Worm (Caenorhabditis elegans) whole organism, L4 larva: Measurements from ENCODE around the gene E_BE45912.2.

Experiments
- F37D6.2 ChIP-seq: sonication (generic microtip); optimal IDR thresholded peaks from 2 replicates; lab custom pipeline; 2016; ENCODE audit warnings: mild to moderate bottlenecking, missing genetic modification characterization, missing compliant biosample characterization
- F44E2.7 ChIP-seq: fragments of 200-800 bp; sonication (Bioruptor generic); IDR thresholded peaks from 2 replicates; pipeline ENCODE4 v2.1.2; 2022; ENCODE audit warnings: missing genetic modification characterization, missing compliant biosample characterization
- F49E8.2 ChIP-seq: sonication (generic microtip); optimal IDR thresholded peaks from 2 replicates; lab custom pipeline; 2016; ENCODE audit warnings: missing compliant biosample characterization, mild to moderate bottlenecking, missing genetic modification characterization, borderline replicate concordance
- Y105C5A.15 ChIP-seq: fragments of 200-800 bp; sonication (Bioruptor generic); IDR thresholded peaks from 2 replicates; pipeline ENCODE4 v1.3.6; 2022; ENCODE audit warnings: missing genetic modification characterization, missing compliant biosample characterization
- Y5F2A.4 ChIP-seq: fragments of 200-800 bp; sonication (Bioruptor generic); optimal IDR thresholded peaks from 2 replicates; lab custom pipeline; 2018; ENCODE audit warnings: mild to moderate bottlenecking, missing genetic modification characterization, missing compliant biosample characterization
- ZK337.2 ChIP-seq: fragments of 200-800 bp; sonication (Bioruptor generic); IDR thresholded peaks from 2 replicates; pipeline ENCODE4 v1.3.6; 2022; ENCODE audit warnings: missing genetic modification reagents, missing genetic modification characterization, missing compliant biosample characterization
- aha-1 ChIP-seq: fragments of 150-350 bp; peaks from one replicate; lab custom pipeline; 2014; ENCODE audit warnings: missing biosample characterization, missing genetic modification characterization
- ceh-82 ChIP-seq: sonication (generic microtip); optimal IDR thresholded peaks from 2 replicates; lab custom pipeline; 2017; ENCODE audit warnings: missing biosample characterization, missing genetic modification characterization
- daf-16 ChIP-seq, 3 experiments: sonication (generic microtip); optimal IDR thresholded peaks; 2 replicates each; lab custom pipeline; 2016 to 2017; ENCODE audit warnings: missing genetic modification characterization in 3 of 3, missing genetic modification reagents in 3 of 3, mild to moderate bottlenecking in 2 of 3, missing compliant biosample characterization in 2 of 3, missing biosample characterization in 1 of 3, moderate library complexity in 1 of 3
- dpl-1 ChIP-seq: fragments of 150-350 bp; optimal IDR thresholded peaks from 2 replicates; lab custom pipeline; 2014; ENCODE audit warnings: missing biosample characterization, missing genetic modification reagents, missing genetic modification characterization
- egl-27 ChIP-seq: sonication (generic microtip); optimal IDR thresholded peaks from 3 replicates; lab custom pipeline; 2017; ENCODE audit warnings: missing biosample characterization, missing genetic modification reagents, missing genetic modification characterization
- egl-43 ChIP-seq: fragments of 200-800 bp; sonication (Bioruptor generic); IDR thresholded peaks from 2 replicates; pipeline ENCODE4 v1.3.6; 2022; ENCODE audit warnings: missing genetic modification reagents, missing genetic modification characterization, missing compliant biosample characterization
- fos-1 ChIP-seq: fragments of 150-350 bp; optimal IDR thresholded peaks from 2 replicates; lab custom pipeline; 2014; ENCODE audit warnings: missing biosample characterization, missing genetic modification characterization
- gei-8 ChIP-seq: fragments of 200-800 bp; sonication (Bioruptor generic); optimal IDR thresholded peaks from 2 replicates; lab custom pipeline; 2018; ENCODE audit warnings: mild to moderate bottlenecking, missing genetic modification characterization, missing compliant biosample characterization
- jun-1 ChIP-seq: fragments of 150-350 bp; optimal IDR thresholded peaks from 2 replicates; lab custom pipeline; 2014; ENCODE audit warnings: missing biosample characterization, missing genetic modification reagents, missing genetic modification characterization
- lin-1 ChIP-seq: fragments of 200-800 bp; sonication (Bioruptor generic); IDR thresholded peaks from 2 replicates; pipeline ENCODE4 v1.3.6; 2022; ENCODE audit warnings: missing genetic modification reagents, missing genetic modification characterization, missing compliant biosample characterization
- lin-13 ChIP-seq: fragments of 150-350 bp; optimal IDR thresholded peaks from 2 replicates; lab custom pipeline; 2014; ENCODE audit warnings: missing biosample characterization, missing genetic modification reagents, missing genetic modification characterization
- lin-29 ChIP-seq: fragments of 200-800 bp; sonication (Bioruptor generic); IDR thresholded peaks from 2 replicates; pipeline ENCODE4 v1.3.6; 2022; ENCODE audit warnings: missing genetic modification reagents, missing genetic modification characterization, missing compliant biosample characterization
- lin-39 ChIP-seq: fragments of 150-350 bp; optimal IDR thresholded peaks from 2 replicates; lab custom pipeline; 2014; ENCODE audit warnings: missing biosample characterization, missing genetic modification reagents, missing genetic modification characterization
- madf-5 ChIP-seq, 2 experiments: fragments of 200-800 bp; sonication (Bioruptor generic); IDR thresholded peaks; 2 replicates each; pipeline ENCODE4 v1.3.6; 2022; ENCODE audit warnings: missing compliant biosample characterization in 2 of 2, missing genetic modification characterization in 2 of 2
- mep-1 ChIP-seq: fragments of 150-350 bp; sonication (generic microtip); optimal IDR thresholded peaks from 3 replicates; lab custom pipeline; 2014; ENCODE audit warnings: missing biosample characterization, missing genetic modification characterization
- nhr-102 ChIP-seq: sonication (generic microtip); optimal IDR thresholded peaks from 2 replicates; lab custom pipeline; 2016; ENCODE audit warnings: mild to moderate bottlenecking, missing genetic modification characterization, moderate library complexity, missing compliant biosample characterization
- nhr-11 ChIP-seq: fragments of 150-350 bp; optimal IDR thresholded peaks from 2 replicates; lab custom pipeline; 2014; ENCODE audit warnings: missing biosample characterization, missing genetic modification characterization
- nhr-111 ChIP-seq: fragments of 200-800 bp; sonication (Bioruptor generic); optimal IDR thresholded peaks from 2 replicates; lab custom pipeline; 2018; ENCODE audit warnings: mild to moderate bottlenecking, missing genetic modification characterization, missing compliant biosample characterization
- nhr-237 ChIP-seq: sonication (generic microtip); optimal IDR thresholded peaks from 2 replicates; lab custom pipeline; 2017; ENCODE audit warnings: missing biosample characterization, missing genetic modification characterization
- nhr-28 ChIP-seq: fragments of 150-350 bp; optimal IDR thresholded peaks from 2 replicates; lab custom pipeline; 2014; ENCODE audit warnings: missing biosample characterization, missing genetic modification characterization
- nhr-41 ChIP-seq: fragments of 200-800 bp; sonication (Bioruptor generic); IDR thresholded peaks from 2 replicates; pipeline ENCODE4 v1.3.6; 2022; ENCODE audit warnings: missing genetic modification reagents, missing genetic modification characterization, missing compliant biosample characterization
- nhr-48 ChIP-seq: sonication (generic microtip); optimal IDR thresholded peaks from 2 replicates; lab custom pipeline; 2016; ENCODE audit warnings: mild to moderate bottlenecking, missing genetic modification characterization, missing compliant biosample characterization
- nhr-76 ChIP-seq: fragments of 150-350 bp; optimal IDR thresholded peaks from 2 replicates; lab custom pipeline; 2014; ENCODE audit warnings: missing biosample characterization, missing genetic modification characterization
- pha-4 ChIP-seq, 2 experiments: fragments of 150-350 bp in 1 of 2; fragments of 200-800 bp in 1 of 2; sonication (Bioruptor generic) in 1 of 2; IDR thresholded peaks in 1 of 2; optimal IDR thresholded peaks in 1 of 2; 2 replicates each; pipeline versions ENCODE4 v1.3.6 to Lab custom; 2014 to 2022; ENCODE audit warnings: missing genetic modification characterization in 2 of 2, missing genetic modification reagents in 2 of 2, missing biosample characterization in 1 of 2, missing compliant biosample characterization in 1 of 2
- php-3 ChIP-seq: fragments of 200-800 bp; sonication (Bioruptor generic); IDR thresholded peaks from 2 replicates; pipeline ENCODE4 v1.3.6; 2022; ENCODE audit warnings: missing genetic modification reagents, missing genetic modification characterization, missing compliant biosample characterization
- pqm-1 ChIP-seq: sonication (generic microtip); optimal IDR thresholded peaks from 2 replicates; lab custom pipeline; 2017; ENCODE audit warnings: missing biosample characterization, missing genetic modification characterization
- set-16 ChIP-seq: fragments of 200-800 bp; sonication (Bioruptor generic); IDR thresholded peaks from 2 replicates; pipeline ENCODE4 v1.3.6; 2022; ENCODE audit warnings: missing genetic modification reagents, missing genetic modification characterization, missing compliant biosample characterization
- skn-1 ChIP-seq: fragments of 150-350 bp; optimal IDR thresholded peaks from 2 replicates; lab custom pipeline; 2014; ENCODE audit warnings: missing biosample characterization, missing genetic modification characterization
- unc-130 ChIP-seq: sonication (generic microtip); optimal IDR thresholded peaks from 2 replicates; lab custom pipeline; 2016; ENCODE audit warnings: missing genetic modification reagents, missing genetic modification characterization, missing compliant biosample characterization
- unc-62 ChIP-seq, 3 experiments: fragments of 150-350 bp in 1 of 3; sonication (generic microtip); optimal IDR thresholded peaks in 2 of 3; peaks in 1 of 3; 1 replicate in 1 of 3; 2 replicates in 2 of 3; lab custom pipeline; 2014 to 2017; ENCODE audit warnings: missing biosample characterization in 3 of 3, missing genetic modification characterization in 3 of 3, missing genetic modification reagents in 3 of 3, missing genotype in 1 of 3
- zfp-2 ChIP-seq: sonication (generic microtip); optimal IDR thresholded peaks from 2 replicates; lab custom pipeline; 2016; ENCODE audit warnings: mild to moderate bottlenecking, missing genetic modification characterization, missing compliant biosample characterization
- zip-2 ChIP-seq: fragments of 150-350 bp; optimal IDR thresholded peaks from 2 replicates; lab custom pipeline; 2014; ENCODE audit warnings: missing biosample characterization, missing genetic modification characterization
- ztf-7 ChIP-seq: fragments of 150-350 bp; optimal IDR thresholded peaks from 2 replicates; lab custom pipeline; 2014; ENCODE audit warnings: missing biosample characterization, missing genetic modification characterization

E_BE45912.2 gene

ce11 chrIII:1009034-1009433 is 21.9 kb downstream of the E_BE45912.2 start:
- peak; percentile 71 for TF ChIP-seq set-16 (GFP tag; lab: Robert Waterston, UW)
- TF ChIP-seq, all 104 proteins: peak for 1; not testable (repeated sequence) for 103

ce11 chrIII:1008091-1008490 is 22.8 kb downstream of the E_BE45912.2 start, which contains the start of gene clc-27:
clc-27 (plus strand) TSS chrIII:1008391.
- no peak for TF ChIP-seq egl-27 (tag; lab: Kevin White, UChicago)
- no peak for TF ChIP-seq nhr-76 (tag; lab: Kevin White, UChicago)
- no peak for TF ChIP-seq ztf-7 (tag; lab: Kevin White, UChicago)
- TF ChIP-seq pqm-1 (tag; lab: Kevin White, UChicago): no peak
- TF ChIP-seq jun-1 (tag; lab: Kevin White, UChicago): no peak
- TF ChIP-seq F49E8.2 (tag; lab: Kevin White, UChicago): no peak
- no peak for TF ChIP-seq nhr-102 (tag; lab: Kevin White, UChicago)
- TF ChIP-seq F37D6.2 (tag; lab: Kevin White, UChicago): no peak
- no peak for TF ChIP-seq Y105C5A.15
- no peak for TF ChIP-seq egl-43 (GFP tag; lab: Robert Waterston, UW)
- no peak for TF ChIP-seq lin-1
- TF ChIP-seq zfp-2: no peak
- peak; percentile 28 for TF ChIP-seq nhr-28
- TF ChIP-seq zip-2 (tag; lab: Kevin White, UChicago): no peak
- no peak for TF ChIP-seq F44E2.7 (GFP tag; lab: Robert Waterston, UW)
- no peak for TF ChIP-seq lin-29 (GFP tag; lab: Robert Waterston, UW)
- TF ChIP-seq ZK337.2 (GFP tag; lab: Robert Waterston, UW): no peak
- TF ChIP-seq lin-13: no peak
- no peak for TF ChIP-seq daf-16 (GFP tag; optimal IDR thresholded peaks at IDR 0.05; lab: Kevin White, UChicago)
- TF ChIP-seq daf-16 (tag; optimal IDR thresholded peaks at IDR 0.05; lab: Kevin White, UChicago): peak; percentile 61
- TF ChIP-seq unc-130 (GFP tag; lab: Kevin White, UChicago): no peak
- no peak for TF ChIP-seq php-3 (GFP tag; lab: Robert Waterston, UW)
- TF ChIP-seq nhr-41: no peak
- TF ChIP-seq nhr-11 (tag; lab: Kevin White, UChicago): no peak
- TF ChIP-seq skn-1 (tag; lab: Kevin White, UChicago): no peak
- TF ChIP-seq madf-5 (GFP tag; IDR thresholded peaks at IDR 0.05; lab: Robert Waterston, UW): no peak
- peak in 1 of 2 experiments; percentile 31 for TF ChIP-seq unc-62 (GFP tag; optimal IDR thresholded peaks at IDR 0.05 in 1 of 2; lab: Kevin White, UChicago)
- no peak for TF ChIP-seq unc-62 (tag; optimal IDR thresholded peaks at IDR 0.05; lab: Kevin White, UChicago)

ce11 chrIII:1007143-1007905 is 23.6 kb downstream of the E_BE45912.2 start:
- TF ChIP-seq aha-1 (tag; lab: Kevin White, UChicago): peak; percentile 81
- TF ChIP-seq nhr-11 (tag; lab: Kevin White, UChicago): peak; percentile 4
- no peak for TF ChIP-seq Y5F2A.4 (GFP tag; lab: Kevin White, UChicago)
- TF ChIP-seq set-16 (GFP tag; lab: Robert Waterston, UW): peak; percentile 55
- no peak for TF ChIP-seq pha-4 (GFP tag; IDR thresholded peaks at IDR 0.05; lab: Robert Waterston, UW)
- no peak for TF ChIP-seq pha-4 (tag; optimal IDR thresholded peaks at IDR 0.05; lab: Kevin White, UChicago)
- TF ChIP-seq unc-62 (GFP tag; optimal IDR thresholded peaks at IDR 0.05 in 1 of 2; lab: Kevin White, UChicago): peak in 1 of 2 experiments; percentile 2
- no peak for TF ChIP-seq unc-62 (tag; optimal IDR thresholded peaks at IDR 0.05; lab: Kevin White, UChicago)

ce11 chrIII:1006206-1006605 is 24.7 kb downstream of the E_BE45912.2 start:
- TF ChIP-seq set-16 (GFP tag; lab: Robert Waterston, UW): peak; percentile 76

- TF ChIP-seq fos-1 (tag; lab: Kevin White, UChicago) (no peak), nhr-111 (no peak), Y105C5A.15 (no peak), dpl-1 (GFP tag; lab: Kevin White, UChicago) (no peak), aha-1 (tag; lab: Kevin White, UChicago) (no peak), lin-39 (no peak), mep-1 (tag; lab: Kevin White, UChicago) (no peak), lin-13 (no peak), nhr-237 (tag; lab: Kevin White, UChicago) (no peak), gei-8 (no peak), php-3 (GFP tag; lab: Robert Waterston, UW) (no peak), ceh-82 (tag; lab: Kevin White, UChicago) (no peak), nhr-48 (tag; lab: Kevin White, UChicago) (no peak), skn-1 (tag; lab: Kevin White, UChicago) (no peak)
Measured at ce11 chrIII:1004464-1004863, 26.4 kb downstream of the E_BE45912.2 start.
